Worm (Caenorhabditis elegans) whole organism, L3 larva: ENCODE measurements around the gene T22D1.3.

Experiments used
- ZK546.5 ChIP-seq: sonication (generic microtip); optimal IDR thresholded peaks from 2 replicates; lab custom pipeline; 2017; ENCODE audit warnings: missing biosample characterization, missing genetic modification characterization
- aly-2 ChIP-seq: fragments of 150-350 bp; optimal IDR thresholded peaks from 2 replicates; lab custom pipeline; 2014; ENCODE audit warnings: missing biosample characterization, missing genetic modification characterization
- ceh-16 ChIP-seq: sonication (generic microtip); optimal IDR thresholded peaks from 2 replicates; lab custom pipeline; 2017; ENCODE audit warnings: missing biosample characterization, missing genetic modification characterization
- ceh-28 ChIP-seq: fragments of 150-350 bp; optimal IDR thresholded peaks from 2 replicates; lab custom pipeline; 2014; ENCODE audit warnings: missing biosample characterization, missing genetic modification reagents, missing genetic modification characterization
- ceh-82 ChIP-seq: fragments of 150-350 bp; optimal IDR thresholded peaks from 2 replicates; lab custom pipeline; 2014; ENCODE audit warnings: missing biosample characterization, missing genetic modification characterization
- ceh-9 ChIP-seq: sonication (generic microtip); optimal IDR thresholded peaks from 2 replicates; lab custom pipeline; 2018; ENCODE audit warnings: missing biosample characterization, missing genetic modification characterization
- egl-27 ChIP-seq: sonication (generic microtip); optimal IDR thresholded peaks from 4 replicates; lab custom pipeline; 2017; ENCODE audit warnings: missing biosample characterization, missing genetic modification reagents, missing genetic modification characterization
- egl-5 ChIP-seq: fragments of 150-350 bp; optimal IDR thresholded peaks from 2 replicates; lab custom pipeline; 2017; ENCODE audit warnings: missing biosample characterization, missing genetic modification reagents, missing genetic modification characterization, inconsistent platforms
- elt-2 ChIP-seq: sonication (generic microtip); optimal IDR thresholded peaks from 2 replicates; lab custom pipeline; 2016; ENCODE audit warnings: missing genetic modification reagents, mild to moderate bottlenecking, missing genetic modification characterization, missing compliant biosample characterization
- elt-3 ChIP-seq, 3 experiments: fragments of 150-350 bp in 1 of 3; sonication (generic microtip) in 2 of 3; optimal IDR thresholded peaks; 2 replicates in 2 of 3; 4 replicates in 1 of 3; lab custom pipeline; 2014 to 2017; ENCODE audit warnings: missing biosample characterization in 3 of 3, missing genetic modification characterization in 3 of 3
- eor-1 ChIP-seq, 2 experiments: fragments of 150-350 bp; optimal IDR thresholded peaks; 2 replicates each; lab custom pipeline; 2014 to 2018; ENCODE audit warnings: missing biosample characterization in 2 of 2, missing genetic modification characterization in 2 of 2
- fkh-10 ChIP-seq: sonication (generic microtip); optimal IDR thresholded peaks from 2 replicates; lab custom pipeline; 2017; ENCODE audit warnings: missing biosample characterization, missing genetic modification reagents, missing genetic modification characterization
- fkh-2 ChIP-seq: fragments of 150-350 bp; optimal IDR thresholded peaks from 2 replicates; lab custom pipeline; 2014; ENCODE audit warnings: missing biosample characterization, missing genetic modification reagents, missing genetic modification characterization
- fos-1 ChIP-seq: fragments of 150-350 bp; optimal IDR thresholded peaks from 2 replicates; lab custom pipeline; 2014; ENCODE audit warnings: missing biosample characterization, missing genetic modification characterization
- hmg-11 ChIP-seq: sonication (generic microtip); optimal IDR thresholded peaks from 2 replicates; lab custom pipeline; 2016; ENCODE audit warnings: missing genetic modification characterization, missing compliant biosample characterization
- jun-1 ChIP-seq: fragments of 150-350 bp; optimal IDR thresholded peaks from 2 replicates; lab custom pipeline; 2014; ENCODE audit warnings: missing biosample characterization, missing genetic modification reagents, missing genetic modification characterization
- lin-15B ChIP-seq: fragments of 150-350 bp; optimal IDR thresholded peaks from 2 replicates; lab custom pipeline; 2014; ENCODE audit warnings: missing biosample characterization, missing genetic modification characterization
- lin-39 ChIP-seq: fragments of 150-350 bp; optimal IDR thresholded peaks from 2 replicates; lab custom pipeline; 2018; ENCODE audit warnings: missing biosample characterization, missing genetic modification reagents, missing genetic modification characterization
- lsy-12 ChIP-seq: sonication (generic microtip); optimal IDR thresholded peaks from 2 replicates; lab custom pipeline; 2016; ENCODE audit warnings: mild to moderate bottlenecking, missing genetic modification characterization, missing compliant biosample characterization
- mdl-1 ChIP-seq: fragments of 150-350 bp; optimal IDR thresholded peaks from 2 replicates; lab custom pipeline; 2014; ENCODE audit warnings: missing biosample characterization, missing genetic modification characterization
- mml-1 ChIP-seq: fragments of 150-350 bp; sonication (generic microtip); optimal IDR thresholded peaks from 3 replicates; lab custom pipeline; 2014; ENCODE audit warnings: missing biosample characterization, missing genetic modification characterization
- nfya-1 ChIP-seq: sonication (generic microtip); optimal IDR thresholded peaks from 2 replicates; lab custom pipeline; 2017; ENCODE audit warnings: missing genetic modification characterization, mild to moderate bottlenecking, missing compliant biosample characterization, antibody characterized with exemption, moderate library complexity; ENCODE audit not compliant: insufficient read depth
- nhr-11 ChIP-seq: fragments of 150-350 bp; optimal IDR thresholded peaks from 2 replicates; lab custom pipeline; 2014; ENCODE audit warnings: missing biosample characterization, missing genetic modification characterization
- nhr-12 ChIP-seq: fragments of 150-350 bp; optimal IDR thresholded peaks from 2 replicates; lab custom pipeline; 2014; ENCODE audit warnings: missing biosample characterization, missing genetic modification characterization
- nhr-23 ChIP-seq: fragments of 150-350 bp; optimal IDR thresholded peaks from 2 replicates; lab custom pipeline; 2014; ENCODE audit warnings: missing biosample characterization, missing genetic modification reagents, missing genetic modification characterization
- nhr-237 ChIP-seq: fragments of 150-350 bp; optimal IDR thresholded peaks from 2 replicates; lab custom pipeline; 2014; ENCODE audit warnings: missing biosample characterization, missing genetic modification characterization
- nhr-25 ChIP-seq: sonication (generic microtip); optimal IDR thresholded peaks from 2 replicates; lab custom pipeline; 2017; ENCODE audit warnings: missing biosample characterization, missing genetic modification characterization
- nhr-43 ChIP-seq: sonication (generic microtip); optimal IDR thresholded peaks from 2 replicates; lab custom pipeline; 2016; ENCODE audit warnings: mild to moderate bottlenecking, missing genetic modification characterization, missing compliant biosample characterization; ENCODE audit not compliant: poor library complexity, severe bottlenecking
- nhr-67 ChIP-seq: fragments of 150-350 bp; optimal IDR thresholded peaks from 2 replicates; lab custom pipeline; 2014; ENCODE audit warnings: missing biosample characterization, missing genetic modification characterization
- nhr-76 ChIP-seq: fragments of 150-350 bp; sonication (generic microtip); optimal IDR thresholded peaks from 5 replicates; lab custom pipeline; 2014; ENCODE audit warnings: missing biosample characterization, missing genetic modification characterization
- nhr-77 ChIP-seq: fragments of 150-350 bp; optimal IDR thresholded peaks from 2 replicates; lab custom pipeline; 2014; ENCODE audit warnings: missing biosample characterization, missing genetic modification characterization
- pha-4 ChIP-seq: fragments of 150-350 bp; optimal IDR thresholded peaks from 2 replicates; lab custom pipeline; 2014; ENCODE audit warnings: missing biosample characterization, missing genetic modification reagents, missing genetic modification characterization
- pqm-1 ChIP-seq: fragments of 150-350 bp; optimal IDR thresholded peaks from 2 replicates; lab custom pipeline; 2017; ENCODE audit warnings: missing biosample characterization, missing genetic modification characterization, inconsistent platforms
- skn-1 ChIP-seq: fragments of 150-350 bp; optimal IDR thresholded peaks from 2 replicates; lab custom pipeline; 2014; ENCODE audit warnings: missing biosample characterization, missing genetic modification characterization
- snpc-4 ChIP-seq: fragments of 150-350 bp; optimal IDR thresholded peaks from 2 replicates; lab custom pipeline; 2014; ENCODE audit warnings: missing biosample characterization, missing genetic modification characterization
- tbx-2 ChIP-seq: sonication (generic microtip); optimal IDR thresholded peaks from 2 replicates; lab custom pipeline; 2016; ENCODE audit warnings: mild to moderate bottlenecking, missing genetic modification characterization, missing compliant biosample characterization
- unc-39 ChIP-seq: sonication (generic microtip); optimal IDR thresholded peaks from 4 replicates; lab custom pipeline; 2017; ENCODE audit warnings: missing biosample characterization, missing genetic modification characterization
- unc-62 ChIP-seq: fragments of 150-350 bp; sonication (generic microtip); optimal IDR thresholded peaks from 4 replicates; lab custom pipeline; 2014; ENCODE audit warnings: missing biosample characterization, missing genetic modification reagents, missing genetic modification characterization
- zag-1 ChIP-seq: fragments of 150-350 bp; optimal IDR thresholded peaks from 2 replicates; lab custom pipeline; 2014; ENCODE audit warnings: missing biosample characterization, missing genetic modification characterization
- ztf-11 ChIP-seq: fragments of 150-350 bp; optimal IDR thresholded peaks from 2 replicates; lab custom pipeline; 2014; ENCODE audit warnings: missing biosample characterization, missing genetic modification characterization
- ztf-4 ChIP-seq: fragments of 150-350 bp; optimal IDR thresholded peaks from 2 replicates; lab custom pipeline; 2014; ENCODE audit warnings: missing biosample characterization, missing genetic modification characterization

T22D1.3 gene

ce11 chrIV:6879666-6880210 is 33.6 kb upstream of the T22D1.3 start:
- TF ChIP-seq nhr-237 (no peak), pha-4 (tag; lab: Kevin White, UChicago) (no peak)

DNA sequence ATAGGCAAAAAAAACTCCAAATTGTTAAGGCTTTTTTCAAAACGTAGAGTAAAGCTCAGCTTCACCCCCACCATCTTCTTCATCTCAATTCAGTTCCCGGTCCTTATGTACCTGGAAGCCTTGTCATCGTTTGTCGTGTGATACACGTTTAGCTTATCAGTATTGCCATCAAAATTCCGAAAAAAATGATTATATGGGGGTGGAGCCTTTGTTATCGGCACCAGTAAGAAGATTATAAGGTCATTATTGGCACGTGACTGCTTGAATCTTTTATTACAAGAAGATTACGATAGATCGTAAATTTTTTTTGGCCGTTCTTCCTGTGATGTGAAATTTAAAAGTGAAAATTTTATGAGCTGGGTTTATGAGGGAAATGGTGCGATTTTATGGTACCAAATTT is 32.9 kb upstream of the T22D1.3 start:
- TF ChIP-seq nhr-77 (tag; lab: Kevin White, UChicago) (no peak), skn-1 (tag; lab: Kevin White, UChicago) (no peak), ceh-82 (tag; lab: Kevin White, UChicago) (no peak), elt-2 (tag; lab: Kevin White, UChicago) (peak; percentile 98), egl-27 (tag; lab: Kevin White, UChicago) (no peak), zag-1 (tag; lab: Kevin White, UChicago) (no peak), nhr-12 (tag; lab: Kevin White, UChicago) (no peak), lin-15B (tag; lab: Kevin White, UChicago) (no peak), pqm-1 (tag; lab: Kevin White, UChicago) (peak; percentile 97), tbx-2 (tag; lab: Kevin White, UChicago) (no peak), fos-1 (tag; lab: Kevin White, UChicago) (no peak), pha-4 (tag; lab: Kevin White, UChicago) (peak; percentile 4), ceh-9 (tag; lab: Kevin White, UChicago) (no peak), ztf-4 (tag; lab: Kevin White, UChicago) (no peak), lsy-12 (tag; lab: Kevin White, UChicago) (no peak), lin-39 (no peak), snpc-4 (no peak), unc-62 (no peak), ceh-28 (tag; lab: Kevin White, UChicago) (no peak), aly-2 (tag; lab: Kevin White, UChicago) (no peak), fkh-2 (tag; lab: Kevin White, UChicago) (no peak), mml-1 (tag; lab: Kevin White, UChicago) (no peak), nhr-76 (no peak), egl-5 (tag; lab: Kevin White, UChicago) (no peak), hmg-11 (no peak), nhr-25 (no peak), ceh-16 (tag; lab: Kevin White, UChicago) (no peak), nhr-11 (no peak), unc-39 (tag; lab: Kevin White, UChicago) (no peak), nhr-23 (no peak), ZK546.5 (tag; lab: Kevin White, UChicago) (no peak), jun-1 (tag; lab: Kevin White, UChicago) (peak; percentile 53)

- TF ChIP-seq pha-4 (tag; lab: Kevin White, UChicago) (peak; percentile 87), nfya-1 (tag; lab: Kevin White, UChicago) (peak; percentile 82), mdl-1 (tag; lab: Kevin White, UChicago) (peak; percentile 32), fkh-10 (GFP tag; lab: Kevin White, UChicago) (peak; percentile 8), ceh-28 (tag; lab: Kevin White, UChicago) (peak; percentile 39), nhr-237 (no peak), nhr-11 (peak; percentile 31), egl-5 (tag; lab: Kevin White, UChicago) (no peak), nhr-12 (tag; lab: Kevin White, UChicago) (no peak), ceh-9 (tag; lab: Kevin White, UChicago) (no peak), ztf-11 (tag; lab: Kevin White, UChicago) (no peak), zag-1 (tag; lab: Kevin White, UChicago) (no peak), ceh-82 (tag; lab: Kevin White, UChicago) (no peak), nhr-43 (no peak), unc-62 (no peak), elt-2 (tag; lab: Kevin White, UChicago) (no peak), mml-1 (tag; lab: Kevin White, UChicago) (peak; percentile 62), pqm-1 (tag; lab: Kevin White, UChicago) (no peak), skn-1 (tag; lab: Kevin White, UChicago) (no peak), lin-15B (tag; lab: Kevin White, UChicago) (peak; percentile 27), hmg-11 (no peak), elt-3 (tag; optimal IDR thresholded peaks at IDR 0.05; lab: Kevin White, UChicago) (no peak), nhr-23 (no peak), lin-39 (peak; percentile 65), eor-1 (tag; optimal IDR thresholded peaks at IDR 0.05; lab: Kevin White, UChicago) (no peak), fkh-2 (tag; lab: Kevin White, UChicago) (peak; percentile 26), nhr-77 (tag; lab: Kevin White, UChicago) (no peak), nhr-67 (no peak), fos-1 (tag; lab: Kevin White, UChicago) (no peak)
- TF ChIP-seq, all 47 proteins: peak for 10
Observed at ce11 chrIV:6881183-6881582, 32.2 kb upstream of the T22D1.3 start.
